Fruit fly (Drosophila melanogaster) Kc167 (cell line): ENCODE measurements around the gene LManI.

ENCODE experiments used
- Myc ChIP-seq: fragments of >200 bp; optimal IDR thresholded peaks from 2 replicates; lab custom pipeline; 2017; ENCODE audit warnings: missing external identifiers
- Sin3A ChIP-seq: fragments of >200 bp; optimal IDR thresholded peaks from 2 replicates; lab custom pipeline; 2018; ENCODE audit warnings: missing external identifiers
- insv ChIP-seq: fragments of >200 bp; optimal IDR thresholded peaks from 3 replicates; lab custom pipeline; 2018; ENCODE audit warnings: missing external identifiers
- psq ChIP-seq: fragments of >200 bp; optimal IDR thresholded peaks from 2 replicates; lab custom pipeline; 2017; ENCODE audit warnings: missing external identifiers
- ttk ChIP-seq: sonication (Bioruptor generic); optimal IDR thresholded peaks from 2 replicates; lab custom pipeline; 2017; ENCODE audit warnings: missing external identifiers

dm6 chr2L:10496338-10496737 is 39.3 kb upstream of the LManI start:
- no peak for TF ChIP-seq Myc (lab: Kevin White, UChicago)
- no peak for TF ChIP-seq insv (lab: Kevin White, UChicago)
- no peak for TF ChIP-seq Sin3A (lab: Kevin White, UChicago)
- no peak for TF ChIP-seq ttk
- no peak for TF ChIP-seq psq (lab: Kevin White, UChicago)
